Worm (Caenorhabditis elegans): ENCODE results near the gene ZC449.1.

- TF ChIP-seq elt-3 (tag; optimal IDR thresholded peaks at IDR 0.05) (no peak), pha-4 (tag; optimal IDR thresholded peaks at IDR 0.05) (no peak), nhr-12 (tag; optimal IDR thresholded peaks at IDR 0.05) (no peak), cnd-1 (tag; optimal IDR thresholded peaks at IDR 0.05) (no peak), nhr-28 (tag; optimal IDR thresholded peaks at IDR 0.05) (no peak), ztf-11 (tag; optimal IDR thresholded peaks at IDR 0.05) (no peak)
These were observed 46.8 kb downstream of the ZC449.1 start for ce11 chrX:5071025-5071424.
